Worm (Caenorhabditis elegans) whole organism, late embryonic: ENCODE data around the gene eef-1A.1.

Experiments
- ama-1 ChIP-seq: fragments of 150-350 bp; optimal IDR thresholded peaks from 2 replicates; lab custom pipeline; 2014
- ceh-30 ChIP-seq: fragments of 150-350 bp; optimal IDR thresholded peaks from 2 replicates; lab custom pipeline; 2014; ENCODE audit warnings: missing biosample characterization, missing genetic modification characterization
- dmd-4 ChIP-seq: sonication (generic microtip); optimal IDR thresholded peaks from 2 replicates; lab custom pipeline; 2016; ENCODE audit warnings: borderline replicate concordance, missing genetic modification characterization, missing compliant biosample characterization
- pag-3 ChIP-seq: sonication (generic microtip); optimal IDR thresholded peaks from 2 replicates; lab custom pipeline; 2016; ENCODE audit warnings: missing compliant biosample characterization, missing genetic modification characterization, borderline replicate concordance
- pha-2 ChIP-seq: sonication (generic microtip); optimal IDR thresholded peaks from 2 replicates; lab custom pipeline; 2017; ENCODE audit warnings: mild to moderate bottlenecking, missing genetic modification characterization, missing compliant biosample characterization
- pha-4 ChIP-seq: fragments of 150-350 bp; optimal IDR thresholded peaks from 2 replicates; lab custom pipeline; 2018; ENCODE audit warnings: missing biosample characterization, missing genetic modification reagents, missing genetic modification characterization
- rnt-1 ChIP-seq: sonication (generic microtip); optimal IDR thresholded peaks from 2 replicates; lab custom pipeline; 2016; ENCODE audit warnings: missing genetic modification characterization, missing compliant biosample characterization
- tbx-2 ChIP-seq: sonication (generic microtip); optimal IDR thresholded peaks from 2 replicates; lab custom pipeline; 2016; ENCODE audit warnings: missing genetic modification characterization, missing compliant biosample characterization
- unc-42 ChIP-seq: sonication (generic microtip); optimal IDR thresholded peaks from 2 replicates; lab custom pipeline; 2016; ENCODE audit warnings: missing genotype, missing genetic modification characterization, missing compliant biosample characterization

DNA sequence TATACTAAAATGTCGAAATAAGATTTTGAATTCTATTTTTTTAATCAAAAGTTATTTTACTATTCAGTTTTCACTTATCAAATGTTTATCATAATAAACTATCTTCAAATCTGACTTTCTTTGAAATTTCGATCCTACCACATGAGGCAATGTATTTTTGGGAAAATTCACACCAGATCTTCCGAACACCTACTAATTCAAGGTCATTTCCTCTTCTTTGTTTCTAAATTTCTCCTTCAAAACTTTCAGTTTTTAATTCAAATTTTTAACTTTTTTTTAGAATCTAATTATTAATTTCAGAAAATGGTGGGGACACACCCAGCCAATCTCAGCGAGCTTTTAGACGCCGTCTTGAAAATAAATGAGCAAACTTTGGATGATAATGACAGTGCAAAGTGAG is 8.1 kb upstream of the eef-1A.1 start, which contains the start of gene ceh-20:
- no peak for TF ChIP-seq ceh-30
- TF ChIP-seq pag-3 (tag; lab: Kevin White, UChicago), result no peak
- no peak for TF ChIP-seq dmd-4 (tag; lab: Kevin White, UChicago)
- no peak for TF ChIP-seq pha-4
- no peak for TF ChIP-seq ama-1 (lab: Kevin White, UChicago)
- TF ChIP-seq unc-42 (tag; lab: Kevin White, UChicago), result no peak
- TF ChIP-seq pha-2 (tag; lab: Kevin White, UChicago), result no peak
- TF ChIP-seq rnt-1 (tag; lab: Kevin White, UChicago), result no peak
- no peak for TF ChIP-seq tbx-2 (tag; lab: Kevin White, UChicago)
